Worm (Caenorhabditis elegans) whole organism, young adult: ENCODE data around the gene ZC250.2.
"Not testable (repeated sequence)": the region's sequence is repeated elsewhere in the genome, so short reads cannot be mapped to it uniquely, and the experiment has no call there.

Source experiments
- Y56A3A.18 ChIP-seq: fragments of 200-800 bp; sonication (Bioruptor generic); IDR thresholded peaks from 2 replicates; pipeline ENCODE4 v1.3.6; 2022; ENCODE audit warnings: missing genetic modification reagents, missing genetic modification characterization, missing compliant biosample characterization
- aptf-2 ChIP-seq: fragments of 200-800 bp; sonication (Bioruptor generic); conservative IDR thresholded peaks from 2 replicates; pipeline ENCODE4 v1.3.6; 2022; ENCODE audit warnings: missing genetic modification reagents, missing genetic modification characterization, missing compliant biosample characterization
- athp-1 ChIP-seq: sonication (generic microtip); optimal IDR thresholded peaks from 2 replicates; lab custom pipeline; 2017; ENCODE audit warnings: mild to moderate bottlenecking, missing genetic modification characterization, missing compliant biosample characterization
- die-1 ChIP-seq: sonication (generic microtip); optimal IDR thresholded peaks from 2 replicates; lab custom pipeline; 2016; ENCODE audit warnings: missing genotype, mild to moderate bottlenecking, missing genetic modification characterization, missing compliant biosample characterization
- dox-1 ChIP-seq: fragments of 200-800 bp; sonication (Bioruptor generic); IDR thresholded peaks from 2 replicates; pipeline ENCODE4 v1.3.6; 2022; ENCODE audit warnings: missing genetic modification reagents, missing genetic modification characterization, missing compliant biosample characterization
- ets-4 ChIP-seq: fragments of 200-800 bp; sonication (Bioruptor generic); optimal IDR thresholded peaks from 2 replicates; lab custom pipeline; 2018; ENCODE audit warnings: mild to moderate bottlenecking, missing genetic modification characterization, missing compliant biosample characterization
- hlh-26 ChIP-seq: fragments of 200-800 bp; sonication (Bioruptor generic); conservative IDR thresholded peaks from 2 replicates; pipeline ENCODE4 v1.3.6; 2022; ENCODE audit warnings: missing genetic modification reagents, missing genetic modification characterization, missing compliant biosample characterization
- mel-28 ChIP-seq: sonication (generic microtip); optimal IDR thresholded peaks from 2 replicates; lab custom pipeline; 2016; ENCODE audit warnings: borderline replicate concordance, mild to moderate bottlenecking, missing genetic modification characterization, missing compliant biosample characterization
- rcor-1 ChIP-seq: fragments of 200-800 bp; sonication (Bioruptor generic); IDR thresholded peaks from 2 replicates; pipeline ENCODE4 v1.3.6; 2022; ENCODE audit warnings: missing genetic modification reagents, missing genetic modification characterization, missing compliant biosample characterization
- ztf-18 ChIP-seq: sonication (generic microtip); optimal IDR thresholded peaks from 2 replicates; lab custom pipeline; 2016; ENCODE audit warnings: missing genotype, mild to moderate bottlenecking, missing genetic modification characterization, missing compliant biosample characterization
- ztf-3 ChIP-seq: fragments of 200-800 bp; sonication (Bioruptor generic); optimal IDR thresholded peaks from 2 replicates; lab custom pipeline; 2018; ENCODE audit warnings: mild to moderate bottlenecking, missing genetic modification characterization, missing compliant biosample characterization

DNA sequence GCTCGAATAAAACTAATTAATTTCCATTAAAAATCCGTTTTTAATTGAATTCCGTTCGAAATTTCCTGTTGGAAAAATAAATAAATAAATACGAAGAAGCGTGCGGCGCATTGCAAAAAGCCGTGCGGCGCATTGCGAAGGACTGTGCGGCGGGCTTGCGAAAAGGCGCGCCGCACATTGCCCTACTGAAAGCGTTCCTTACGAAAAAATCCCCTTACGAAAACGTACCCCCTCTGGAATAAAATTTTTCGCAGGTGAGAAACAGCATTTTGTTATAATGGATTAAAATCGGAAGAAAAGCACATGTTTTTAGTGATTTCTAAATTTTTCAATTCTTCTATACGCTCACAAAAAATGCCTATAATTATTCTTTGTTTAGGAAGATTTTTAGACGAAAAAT, 13.9 kb upstream of the ZC250.2 start:
- TF ChIP-seq aptf-2 (GFP tag; lab: Robert Waterston, UW); Y56A3A.18 (GFP tag; lab: Robert Waterston, UW); die-1; ztf-18 (tag; lab: Kevin White, UChicago); athp-1 (tag; lab: Kevin White, UChicago); ets-4; hlh-26 (GFP tag; lab: Robert Waterston, UW); ztf-3; mel-28 (tag; lab: Kevin White, UChicago): not testable (repeated sequence)
- TF ChIP-seq dox-1 (peak; percentile 93), rcor-1 (GFP tag; lab: Robert Waterston, UW) (peak; percentile 26; the same call in 1 of the 2 replicates)
